Worm (Caenorhabditis elegans) whole organism, young adult: ENCODE measurements around the gene nmur-1.

ENCODE experiments used
- B0035.1 ChIP-seq: sonication (generic microtip); optimal IDR thresholded peaks from 2 replicates; lab custom pipeline; 2016; ENCODE audit warnings: missing genetic modification characterization, mild to moderate bottlenecking, missing compliant biosample characterization, missing genotype, missing genetic modification reagents
- B0261.1 ChIP-seq: sonication (generic microtip); optimal IDR thresholded peaks from 2 replicates; lab custom pipeline; 2016; ENCODE audit warnings: mild to moderate bottlenecking, missing genetic modification characterization, moderate library complexity, missing compliant biosample characterization
- C17E4.6 ChIP-seq: fragments of 200-800 bp; sonication (Bioruptor generic); IDR thresholded peaks from 2 replicates; pipeline ENCODE4 v1.3.6; 2022; ENCODE audit warnings: missing genetic modification reagents, missing genetic modification characterization, missing compliant biosample characterization
- F52B5.7 ChIP-seq: sonication (generic microtip); optimal IDR thresholded peaks from 2 replicates; lab custom pipeline; 2016; ENCODE audit warnings: mild to moderate bottlenecking, missing genetic modification characterization, missing compliant biosample characterization
- F57A8.1 ChIP-seq: fragments of 200-800 bp; sonication (Bioruptor generic); optimal IDR thresholded peaks from 2 replicates; lab custom pipeline; 2018; ENCODE audit warnings: mild to moderate bottlenecking, missing genetic modification characterization, moderate library complexity, missing compliant biosample characterization
- K11D2.4 ChIP-seq: fragments of 200-800 bp; sonication (Bioruptor generic); IDR thresholded peaks from 2 replicates; pipeline ENCODE4 v1.3.6; 2022; ENCODE audit warnings: missing genetic modification reagents, missing genetic modification characterization, missing compliant biosample characterization
- T26A5.8 ChIP-seq: sonication (generic microtip); optimal IDR thresholded peaks from 2 replicates; lab custom pipeline; 2016; ENCODE audit warnings: missing genetic modification characterization, missing compliant biosample characterization
- Y79H2A.3 ChIP-seq: fragments of 200-800 bp; sonication (Bioruptor generic); conservative IDR thresholded peaks from 2 replicates; pipeline ENCODE4 v1.3.6; 2022; ENCODE audit warnings: missing genetic modification reagents, missing genetic modification characterization, missing compliant biosample characterization
- Y95B8A.8 ChIP-seq: fragments of 200-800 bp; sonication (Bioruptor generic); IDR thresholded peaks from 2 replicates; pipeline ENCODE4 v1.3.6; 2022; ENCODE audit warnings: missing genetic modification reagents, missing genetic modification characterization, missing compliant biosample characterization
- ZK185.1 ChIP-seq: sonication (generic microtip); optimal IDR thresholded peaks from 2 replicates; lab custom pipeline; 2016; ENCODE audit warnings: mild to moderate bottlenecking, missing genetic modification characterization, missing compliant biosample characterization; ENCODE audit not compliant: poor library complexity, severe bottlenecking
- ama-1 ChIP-seq, 3 experiments: fragments of 150-350 bp in 1 of 3; sonication (generic microtip) in 2 of 3; optimal IDR thresholded peaks; 2 replicates each; lab custom pipeline; 2014 to 2018; ENCODE audit warnings: missing biosample characterization in 2 of 3, missing genetic modification characterization in 2 of 3, missing genetic modification reagents in 2 of 3
- attf-5 ChIP-seq: fragments of 200-800 bp; sonication (Bioruptor generic); optimal IDR thresholded peaks from 2 replicates; lab custom pipeline; 2018; ENCODE audit warnings: mild to moderate bottlenecking, missing genetic modification characterization, missing compliant biosample characterization
- attf-6 ChIP-seq: fragments of 200-800 bp; sonication (Bioruptor generic); IDR thresholded peaks from 2 replicates; pipeline ENCODE4 v1.3.6; 2022; ENCODE audit warnings: missing genetic modification reagents, missing genetic modification characterization, missing compliant biosample characterization
- bed-1 ChIP-seq: fragments of 200-800 bp; sonication (Bioruptor generic); IDR thresholded peaks from 2 replicates; pipeline ENCODE4 v1.3.6; 2022; ENCODE audit warnings: missing genetic modification reagents, missing genetic modification characterization, missing compliant biosample characterization
- bed-2 ChIP-seq: fragments of 200-800 bp; sonication (Bioruptor generic); IDR thresholded peaks from 2 replicates; pipeline ENCODE4 v1.3.6; 2022; ENCODE audit warnings: missing genetic modification reagents, missing genetic modification characterization, missing compliant biosample characterization
- ceh-100 ChIP-seq: fragments of 200-800 bp; sonication (Bioruptor generic); IDR thresholded peaks from 2 replicates; pipeline ENCODE4 v1.3.6; 2022; ENCODE audit warnings: missing genetic modification reagents, missing genetic modification characterization, missing compliant biosample characterization
- ceh-40 ChIP-seq: fragments of 200-800 bp; sonication (Bioruptor generic); IDR thresholded peaks from 2 replicates; pipeline ENCODE4 v1.3.6; 2022; ENCODE audit warnings: missing genetic modification characterization, missing compliant biosample characterization
- ceh-58 ChIP-seq: fragments of 200-800 bp; sonication (Bioruptor generic); IDR thresholded peaks from 2 replicates; pipeline ENCODE4 v1.3.6; 2022; ENCODE audit warnings: missing genetic modification characterization, missing compliant biosample characterization
- efl-1 ChIP-seq: fragments of 150-350 bp; optimal IDR thresholded peaks from 2 replicates; lab custom pipeline; 2014; ENCODE audit warnings: missing biosample characterization, missing genetic modification reagents, missing genetic modification characterization
- egl-18 ChIP-seq: fragments of 200-800 bp; sonication (Bioruptor generic); IDR thresholded peaks from 2 replicates; pipeline ENCODE4 v1.3.6; 2022; ENCODE audit warnings: missing genetic modification reagents, missing genetic modification characterization, missing compliant biosample characterization
- ets-4 ChIP-seq: fragments of 200-800 bp; sonication (Bioruptor generic); optimal IDR thresholded peaks from 2 replicates; lab custom pipeline; 2018; ENCODE audit warnings: mild to moderate bottlenecking, missing genetic modification characterization, missing compliant biosample characterization
- hlh-12 ChIP-seq: sonication (generic microtip); optimal IDR thresholded peaks from 2 replicates; lab custom pipeline; 2016; ENCODE audit warnings: missing genetic modification characterization, missing compliant biosample characterization
- hrde-1 ChIP-seq: sonication (generic microtip); optimal IDR thresholded peaks from 2 replicates; lab custom pipeline; 2016; ENCODE audit warnings: missing genetic modification characterization, mild to moderate bottlenecking, missing compliant biosample characterization, moderate library complexity, missing genotype, missing genetic modification reagents, borderline replicate concordance
- hsf-1 ChIP-seq: fragments of 200-800 bp; sonication (Bioruptor generic); IDR thresholded peaks from 2 replicates; pipeline ENCODE4 v1.3.6; 2022; ENCODE audit warnings: missing genetic modification reagents, missing genetic modification characterization, missing compliant biosample characterization
- let-526 ChIP-seq: fragments of 200-800 bp; sonication (Bioruptor generic); IDR thresholded peaks from 2 replicates; pipeline ENCODE4 v1.3.6; 2022; ENCODE audit warnings: missing genetic modification reagents, missing genetic modification characterization, missing compliant biosample characterization
- lin-35 ChIP-seq, 3 experiments: fragments of 150-350 bp in 2 of 3; sonication (generic microtip) in 1 of 3; optimal IDR thresholded peaks; 2 replicates each; lab custom pipeline; 2014 to 2018; ENCODE audit warnings: missing biosample characterization in 3 of 3, missing genetic modification characterization in 3 of 3, missing genetic modification reagents in 3 of 3
- lsl-1 ChIP-seq: fragments of 200-800 bp; sonication (Bioruptor generic); optimal IDR thresholded peaks from 2 replicates; lab custom pipeline; 2018; ENCODE audit warnings: mild to moderate bottlenecking, missing genetic modification characterization, moderate library complexity, missing compliant biosample characterization
- madf-10 ChIP-seq: sonication (generic microtip); optimal IDR thresholded peaks from 2 replicates; lab custom pipeline; 2016; ENCODE audit warnings: mild to moderate bottlenecking, missing genetic modification characterization, missing compliant biosample characterization
- mcd-1 ChIP-seq: fragments of 200-800 bp; sonication (Bioruptor generic); IDR thresholded peaks from 2 replicates; pipeline ENCODE4 v1.3.6; 2022; ENCODE audit warnings: missing genetic modification reagents, missing genetic modification characterization, missing compliant biosample characterization
- mes-4 ChIP-seq: sonication (generic microtip); optimal IDR thresholded peaks from 2 replicates; lab custom pipeline; 2016; ENCODE audit warnings: missing genotype, missing genetic modification characterization, missing compliant biosample characterization
- nfya-2 ChIP-seq: fragments of 200-800 bp; sonication (Bioruptor generic); IDR thresholded peaks from 2 replicates; pipeline ENCODE4 v1.3.6; 2022; ENCODE audit warnings: missing genetic modification reagents, missing genetic modification characterization, missing compliant biosample characterization
- nfyb-1 ChIP-seq: fragments of 200-800 bp; sonication (Bioruptor generic); IDR thresholded peaks from 2 replicates; pipeline ENCODE4 v1.3.6; 2022; ENCODE audit warnings: missing genetic modification reagents, missing genetic modification characterization, missing compliant biosample characterization
- rcor-1 ChIP-seq: fragments of 200-800 bp; sonication (Bioruptor generic); IDR thresholded peaks from 2 replicates; pipeline ENCODE4 v1.3.6; 2022; ENCODE audit warnings: missing genetic modification reagents, missing genetic modification characterization, missing compliant biosample characterization
- snpc-1.1 ChIP-seq: sonication (generic microtip); optimal IDR thresholded peaks from 2 replicates; lab custom pipeline; 2017; ENCODE audit warnings: missing genetic modification characterization, mild to moderate bottlenecking, missing compliant biosample characterization, antibody characterized with exemption, moderate library complexity, missing genotype, missing genetic modification reagents; ENCODE audit not compliant: insufficient read depth
- snpc-3.4 ChIP-seq: sonication (generic microtip); optimal IDR thresholded peaks from 2 replicates; lab custom pipeline; 2017; ENCODE audit warnings: missing genetic modification characterization, mild to moderate bottlenecking, missing compliant biosample characterization, antibody characterized with exemption, moderate library complexity, missing genotype, missing genetic modification reagents
- somi-1 ChIP-seq: fragments of 200-800 bp; sonication (Bioruptor generic); optimal IDR thresholded peaks from 2 replicates; lab custom pipeline; 2018; ENCODE audit warnings: mild to moderate bottlenecking, missing genetic modification characterization, missing compliant biosample characterization
- tbx-9 ChIP-seq: sonication (generic microtip); optimal IDR thresholded peaks from 2 replicates; lab custom pipeline; 2016; ENCODE audit warnings: borderline replicate concordance, missing genetic modification characterization, inconsistent platforms, missing compliant biosample characterization
- unc-130 ChIP-seq: sonication (generic microtip); optimal IDR thresholded peaks from 2 replicates; lab custom pipeline; 2016; ENCODE audit warnings: missing genetic modification reagents, missing genetic modification characterization, missing compliant biosample characterization
- zim-3 ChIP-seq: sonication (generic microtip); optimal IDR thresholded peaks from 2 replicates; lab custom pipeline; 2017; ENCODE audit warnings: mild to moderate bottlenecking, missing genetic modification characterization, moderate library complexity, missing compliant biosample characterization
- ztf-28 ChIP-seq: fragments of 200-800 bp; sonication (Bioruptor generic); IDR thresholded peaks from 2 replicates; pipeline ENCODE4 v1.3.6; 2022; ENCODE audit warnings: missing genetic modification reagents, missing genetic modification characterization, missing compliant biosample characterization

nmur-1 gene

ce11 chrX:8971461-8971860, 9.3 kb upstream of the nmur-1 start (continued):
- TF ChIP-seq ceh-100 (peak; percentile 50; the same call in 1 of the 2 replicates), ztf-28 (GFP tag; lab: Robert Waterston, UW) (no peak), attf-6 (GFP tag; lab: Robert Waterston, UW) (no peak), ama-1 (optimal IDR thresholded peaks at IDR 0.05; lab: Kevin White, UChicago) (no peak), ama-1 (GFP tag; optimal IDR thresholded peaks at IDR 0.05; lab: Kevin White, UChicago) (peak; percentile 85), hrde-1 (tag; lab: Kevin White, UChicago) (peak; percentile 65), nfyb-1 (peak; percentile 81), mcd-1 (GFP tag; lab: Robert Waterston, UW) (no peak), K11D2.4 (GFP tag; lab: Robert Waterston, UW) (no peak), zim-3 (peak; percentile 43), hsf-1 (GFP tag; lab: Robert Waterston, UW) (0 out of 2 replicates have a peak, but pooled peaks have one; percentile 34), tbx-9 (tag; lab: Kevin White, UChicago) (no peak), hlh-12 (tag; lab: Kevin White, UChicago) (peak; percentile 76), snpc-1.1 (tag; lab: Kevin White, UChicago) (peak; percentile 11), mes-4 (peak; percentile 45), lin-35 (GFP tag; optimal IDR thresholded peaks at IDR 0.05; lab: Kevin White, UChicago) (peak in 1 of 3 experiments; percentile 60), Y95B8A.8 (no peak), somi-1 (peak; percentile 43), snpc-3.4 (tag; lab: Kevin White, UChicago) (peak; percentile 55), T26A5.8 (tag; lab: Kevin White, UChicago) (peak; percentile 84), ets-4 (no peak), attf-5 (GFP tag; lab: Kevin White, UChicago) (peak; percentile 14), bed-1 (GFP tag; lab: Robert Waterston, UW) (no peak), lsl-1 (no peak), rcor-1 (GFP tag; lab: Robert Waterston, UW) (peak; percentile 57), ZK185.1 (peak; percentile 74), unc-130 (GFP tag; lab: Kevin White, UChicago) (peak; percentile 32), C17E4.6 (no peak), egl-18 (GFP tag; lab: Robert Waterston, UW) (no peak), B0035.1 (tag; lab: Kevin White, UChicago) (peak; percentile 23), ceh-58 (GFP tag; lab: Robert Waterston, UW) (no peak), efl-1 (GFP tag; lab: Kevin White, UChicago) (no peak), B0261.1 (tag; lab: Kevin White, UChicago) (peak; percentile 94), F57A8.1 (GFP tag; lab: Kevin White, UChicago) (peak; percentile 17), madf-10 (tag; lab: Kevin White, UChicago) (peak; percentile 64), let-526 (GFP tag; lab: Robert Waterston, UW) (0 out of 2 replicates have a peak, but pooled peaks have one; percentile 25)

ce11 chrX:8986452-8986851, 5.7 kb downstream of the nmur-1 start:
- no peak for TF ChIP-seq zim-3
- no peak for TF ChIP-seq ceh-40 (GFP tag; lab: Robert Waterston, UW)
- TF ChIP-seq nfya-2 (GFP tag; lab: Robert Waterston, UW), result no peak
- TF ChIP-seq bed-2 (GFP tag; lab: Robert Waterston, UW), result no peak
- TF ChIP-seq F52B5.7 (tag; lab: Kevin White, UChicago), result no peak
- no peak for TF ChIP-seq nfyb-1
- TF ChIP-seq Y79H2A.3 (GFP tag; lab: Robert Waterston, UW), result no peak
